Fruit fly (Drosophila melanogaster) whole organism, larva: ENCODE measurements around the gene plum.
A peak's percentile ranks its signal among the peaks of the same experiment; 100 is the strongest.

Source experiments
- noc ChIP-seq: fragments of 200-800 bp; sonication (Bioruptor generic); optimal IDR thresholded peaks from 3 replicates; lab custom pipeline; 2019; ENCODE audit warnings: missing biosample characterization, mild to moderate bottlenecking, missing genetic modification characterization, moderate library complexity

The plum gene

dm6 chr3R:26457949-26458348 is 77.1 kb downstream of the plum start, which contains the start of gene CG14238:
TSS of gene CG14238 (plus strand) at chr3R:26458249.
- no peak for TF ChIP-seq noc

dm6 chr3R:26456577-26456976 is 78.4 kb downstream of the plum start, which contains the start of gene CG14237:
TSS of gene CG14237 (plus strand) at chr3R:26456877.
- no peak for TF ChIP-seq noc

dm6 chr3R:26455838-26456237 is 79.2 kb downstream of the plum start, which contains the start of gene Pdf:
TSS of gene Pdf (minus strand) at chr3R:26456141.
- TF ChIP-seq noc: no peak

dm6 chr3R:26454494-26454893 is 80.5 kb downstream of the plum start, which contains the start of gene CG43117:
TSS of gene CG43117 (plus strand) at chr3R:26454794.
- TF ChIP-seq noc: no peak

- no peak for TF ChIP-seq noc
These were observed 82.7 kb downstream of the plum start, which contains the start of gene CG5447 for dm6 chr3R:26452345-26452744. TSS of gene CG5447 (plus strand) at chr3R:26452534.

DNA sequence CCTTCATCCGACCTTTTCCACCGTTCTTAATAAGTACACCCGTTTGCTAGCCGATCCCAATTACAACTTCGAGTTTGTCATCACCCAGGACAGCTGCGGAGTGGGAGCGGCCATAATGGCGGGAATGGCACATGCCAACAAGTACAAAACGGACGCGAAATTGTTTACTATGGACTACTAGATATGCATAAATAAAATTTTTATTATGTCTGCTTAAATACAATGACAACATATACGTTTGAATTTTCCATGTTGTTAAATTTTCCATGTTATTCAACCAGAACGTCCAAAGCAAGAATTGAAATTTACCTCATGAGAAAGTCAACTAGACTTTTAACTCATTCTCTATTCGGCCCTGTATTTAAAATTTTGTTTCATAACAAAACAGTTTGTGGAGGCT is 84.6 kb downstream of the plum start, which contains the start of gene Hex-t2:
TSS of gene Hex-t2 (plus strand) at position 301 of the 400 bp plus-strand sequence.
- TF ChIP-seq noc: no peak

dm6 chr3R:26448779-26449178 is 86.2 kb downstream of the plum start, which contains the start of gene Hex-t1:
TSS of gene Hex-t1 (plus strand) at chr3R:26449079.
- TF ChIP-seq noc: no peak

dm6 chr3R:26443875-26444511 is 91.0 kb downstream of the plum start:
- TF ChIP-seq noc: no peak

dm6 chr3R:26443343-26443742 is 91.7 kb downstream of the plum start:
- TF ChIP-seq noc: no peak

- peak; percentile 39 for TF ChIP-seq noc
These were observed 92.3 kb downstream of the plum start for dm6 chr3R:26442609-26443180.

dm6 chr3R:26440455-26441196 is 94.4 kb downstream of the plum start, which contains the start of gene tx:
TSS of gene tx (plus strand) at chr3R:26440778.
- TF ChIP-seq noc: no peak

dm6 chr3R:26436540-26436939 is 98.5 kb downstream of the plum start:
- no peak for TF ChIP-seq noc

dm6 chr3R:26436001-26436400 is 99.0 kb downstream of the plum start:
- TF ChIP-seq noc: no peak

DNA sequence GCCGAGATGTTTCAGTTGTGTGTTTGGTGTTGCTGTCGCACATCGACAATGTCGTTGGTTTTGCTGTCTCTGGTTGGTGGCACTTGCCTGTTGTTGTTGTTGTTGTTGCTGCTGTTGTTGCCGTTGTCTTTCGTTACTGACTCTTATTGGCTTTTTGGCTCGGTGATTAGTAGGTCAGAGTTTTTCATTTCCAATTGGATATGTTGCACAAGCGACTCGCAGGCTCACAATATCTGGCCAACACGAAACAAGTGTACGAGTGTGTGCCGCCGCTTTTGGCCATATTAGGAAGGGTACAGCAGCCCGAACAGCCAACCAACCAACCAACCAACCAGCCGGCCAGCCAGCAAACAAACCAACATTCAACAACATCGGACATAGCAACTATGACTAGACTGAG is 101.3 kb downstream of the plum start:
- TF ChIP-seq noc: no peak

- no peak for TF ChIP-seq noc
These were observed 102.0 kb downstream of the plum start for dm6 chr3R:26432978-26433377.

- TF ChIP-seq noc: no peak
These were observed 102.5 kb downstream of the plum start for dm6 chr3R:26432526-26432925.

- TF ChIP-seq noc: no peak
These were observed 105.4 kb downstream of the plum start for dm6 chr3R:26429619-26430018.
